Fruit fly (Drosophila melanogaster): ENCODE data around the gene CG31446.

Gene CG31446

dm6 chr3R:15644733-15645132 is 48.2 kb upstream of the CG31446 start (continued):
- TF ChIP-seq CG15479 (GFP tag; optimal IDR thresholded peaks at IDR 0.05) (no peak), CG3995 (GFP tag; optimal IDR thresholded peaks at IDR 0.05) (no peak), CG12391 (tag; optimal IDR thresholded peaks at IDR 0.05) (peak; percentile 35), Nf-YC (tag; optimal IDR thresholded peaks at IDR 0.05) (no peak), CG4424 (GFP tag; optimal IDR thresholded peaks at IDR 0.05) (peak; percentile 33), ssp (GFP tag; IDR thresholded peaks at IDR 0.05) (peak; percentile 32; the same call in 1 of the 2 replicates), Side (GFP tag; optimal IDR thresholded peaks at IDR 0.05) (no peak), CG31388 (GFP tag; optimal IDR thresholded peaks at IDR 0.05) (no peak), bowl (GFP tag; IDR thresholded peaks at IDR 0.05) (no peak), prd (optimal IDR thresholded peaks at IDR 0.05) (no peak), prd (GFP tag; IDR thresholded peaks at IDR 0.05) (peak; percentile 66), ash1 (GFP tag; optimal IDR thresholded peaks at IDR 0.05) (no peak), Dbx (GFP tag; IDR thresholded peaks at IDR 0.05) (no peak), croc (GFP tag; conservative IDR thresholded peaks at IDR 0.05) (peak; percentile 21; the same call in 1 of the 3 replicates), toy (GFP tag; IDR thresholded peaks at IDR 0.05) (no peak), Sry-β (GFP tag; optimal IDR thresholded peaks at IDR 0.05) (no peak), seq (GFP tag; IDR thresholded peaks at IDR 0.05) (no peak), YL-1 (GFP tag; optimal IDR thresholded peaks at IDR 0.05) (no peak), CG7745 (tag; optimal IDR thresholded peaks at IDR 0.05) (no peak), tio (GFP tag; optimal IDR thresholded peaks at IDR 0.05) (no peak), Pdp1 (GFP tag; optimal IDR thresholded peaks at IDR 0.05) (peak; percentile 11 to 45), Hr3 (GFP tag; optimal IDR thresholded peaks at IDR 0.05) (peak; percentile 2), CG10366 (GFP tag; IDR thresholded peaks at IDR 0.05) (no peak), CG1233 (GFP tag; optimal IDR thresholded peaks at IDR 0.05) (no peak)

- TF ChIP-seq Taf1 (GFP tag; IDR thresholded peaks at IDR 0.05): no peak
- TF ChIP-seq twi (tag; optimal IDR thresholded peaks at IDR 0.05): peak; percentile 37
- TF ChIP-seq CG7745 (tag; optimal IDR thresholded peaks at IDR 0.05): no peak
- no peak for TF ChIP-seq CG6689 (GFP tag; IDR thresholded peaks at IDR 0.05)
- TF ChIP-seq CG5180 (GFP tag; optimal IDR thresholded peaks at IDR 0.05): no peak
- no peak for TF ChIP-seq tap (tag; optimal IDR thresholded peaks at IDR 0.05)
- no peak for TF ChIP-seq CG6272 (GFP tag; IDR thresholded peaks at IDR 0.05)
- peak; percentile 70 for TF ChIP-seq zen (tag; optimal IDR thresholded peaks at IDR 0.05)
- no peak for TF ChIP-seq row (GFP tag; IDR thresholded peaks at IDR 0.05)
- TF ChIP-seq CG14965 (GFP tag; optimal IDR thresholded peaks at IDR 0.05; ENCODE audit: borderline replicate concordance): no peak
- TF ChIP-seq CG33557 (GFP tag; optimal IDR thresholded peaks at IDR 0.05): no peak
- no peak for TF ChIP-seq CG12155 (GFP tag; optimal IDR thresholded peaks at IDR 0.05)
- TF ChIP-seq Mes4 (GFP tag; optimal IDR thresholded peaks at IDR 0.05): no peak
- TF ChIP-seq Eip74EF (GFP tag; optimal IDR thresholded peaks at IDR 0.05): no peak
- TF ChIP-seq Elba2 (GFP tag; optimal IDR thresholded peaks at IDR 0.05): peak; percentile 93
- no peak for TF ChIP-seq dati (GFP tag; IDR thresholded peaks at IDR 0.05)
- TF ChIP-seq D (optimal IDR thresholded peaks at IDR 0.05): peak; percentile 79
- no peak for TF ChIP-seq D (GFP tag; optimal IDR thresholded peaks at IDR 0.05)
- TF ChIP-seq insv (GFP tag; optimal IDR thresholded peaks at IDR 0.05): peak in 1 of 2 experiments; percentile 52
- no peak for TF ChIP-seq CG2199 (GFP tag; IDR thresholded peaks at IDR 0.05)
- no peak for TF ChIP-seq ewg (GFP tag; optimal IDR thresholded peaks at IDR 0.05)
- TF ChIP-seq Ets65A (GFP tag): peak; percentile 54
- no peak for TF ChIP-seq Blimp-1 (GFP tag; optimal IDR thresholded peaks at IDR 0.05)
These were observed 45.9 kb upstream of the CG31446 start for dm6 chr3R:15646899-15647443.

All from whole organism, embryonic.